Worm (Caenorhabditis elegans): ENCODE data around the gene Y17G9A.4.

ce11 chrIV:4880634-4881033 lies 19.3 kb upstream of the Y17G9A.4 start:
- TF ChIP-seq dao-5 (tag; optimal IDR thresholded peaks at IDR 0.05), result no peak
- TF ChIP-seq W03F9.2 (tag; optimal IDR thresholded peaks at IDR 0.05), result peak; percentile 6

Data from whole organism, L4/young adult.